Fruit fly (Drosophila melanogaster): Measurements from ENCODE around the gene scro.
A peak's percentile ranks its signal among the peaks of the same experiment; 100 is the strongest.

scro gene

dm6 chr3L:24723734-24724336 lies at the start of gene scro:
Gene scro, plus strand, starts transcription at chr3L:24724162.
- TF ChIP-seq Dif (GFP tag; optimal IDR thresholded peaks at IDR 0.05; ENCODE audit: partially characterized antibody) (no peak), Vsx2 (GFP tag; optimal IDR thresholded peaks at IDR 0.05; ENCODE audit: partially characterized antibody) (peak; percentile 4)

dm6 chr3L:24722173-24722572 lies 1.8 kb upstream of the scro start:
- no peak for TF ChIP-seq CG32264 (GFP tag; optimal IDR thresholded peaks at IDR 0.05)
- TF ChIP-seq tai (GFP tag; optimal IDR thresholded peaks at IDR 0.05) = no peak
